Worm (Caenorhabditis elegans) whole organism, L1 larva: Measurements from ENCODE around the gene snpn-1.

Experiments used
- F16B12.6 ChIP-seq: fragments of 150-350 bp; optimal IDR thresholded peaks from 2 replicates; lab custom pipeline; 2014; ENCODE audit warnings: missing biosample characterization, missing genetic modification characterization
- Y116A8C.19 ChIP-seq: sonication (generic microtip); optimal IDR thresholded peaks from 2 replicates; lab custom pipeline; 2016; ENCODE audit warnings: missing compliant biosample characterization, missing genetic modification characterization, borderline replicate concordance
- aly-2 ChIP-seq: fragments of 150-350 bp; optimal IDR thresholded peaks from 2 replicates; lab custom pipeline; 2014; ENCODE audit warnings: missing biosample characterization, missing genetic modification characterization
- blmp-1 ChIP-seq: fragments of 150-350 bp; optimal IDR thresholded peaks from 2 replicates; lab custom pipeline; 2014; ENCODE audit warnings: missing biosample characterization, missing genetic modification characterization
- ceh-8 ChIP-seq: fragments of 200-800 bp; sonication (Bioruptor generic); optimal IDR thresholded peaks from 2 replicates; lab custom pipeline; 2018; ENCODE audit warnings: mild to moderate bottlenecking, missing genetic modification characterization, moderate library complexity, missing compliant biosample characterization
- ceh-82 ChIP-seq, 3 experiments: fragments of 150-350 bp in 1 of 3; sonication (generic microtip) in 2 of 3; optimal IDR thresholded peaks; 2 replicates each; lab custom pipeline; 2014 to 2017; ENCODE audit warnings: missing biosample characterization in 3 of 3, missing genetic modification characterization in 3 of 3
- dsc-1 ChIP-seq: sonication (generic microtip); optimal IDR thresholded peaks from 2 replicates; lab custom pipeline; 2016; ENCODE audit warnings: mild to moderate bottlenecking, missing genetic modification characterization, missing compliant biosample characterization
- efl-1 ChIP-seq, 4 experiments: fragments of 150-350 bp; optimal IDR thresholded peaks in 3 of 4; peaks in 1 of 4; 1 replicate in 1 of 4; 2 replicates in 3 of 4; lab custom pipeline; 2014; ENCODE audit warnings: missing biosample characterization in 2 of 4, missing genetic modification characterization in 2 of 4, missing genetic modification reagents in 2 of 4
- egl-27 ChIP-seq, 2 experiments: fragments of 150-350 bp in 1 of 2; sonication (generic microtip); optimal IDR thresholded peaks; 3 replicates each; lab custom pipeline; 2017 to 2018; ENCODE audit warnings: missing biosample characterization in 2 of 2, missing genetic modification characterization in 2 of 2, missing genetic modification reagents in 2 of 2
- elt-2 ChIP-seq: sonication (generic microtip); optimal IDR thresholded peaks from 2 replicates; lab custom pipeline; 2016; ENCODE audit warnings: missing genetic modification characterization, mild to moderate bottlenecking, inconsistent platforms, missing compliant biosample characterization, missing genetic modification reagents
- elt-3 ChIP-seq, 6 experiments: fragments of 150-350 bp in 1 of 6; sonication (generic microtip); optimal IDR thresholded peaks; 2 replicates each; lab custom pipeline; 2017 to 2018; ENCODE audit warnings: missing biosample characterization in 6 of 6, missing genetic modification characterization in 6 of 6, inconsistent platforms in 1 of 6
- ets-5 ChIP-seq: fragments of 200-800 bp; sonication (Bioruptor generic); IDR thresholded peaks from 2 replicates; pipeline ENCODE4 v1.3.6; 2022; ENCODE audit warnings: missing genetic modification characterization, missing compliant biosample characterization
- fkh-10 ChIP-seq: sonication (generic microtip); optimal IDR thresholded peaks from 2 replicates; lab custom pipeline; 2017; ENCODE audit warnings: missing biosample characterization, missing genetic modification reagents, missing genetic modification characterization
- fkh-4 ChIP-seq: sonication (generic microtip); optimal IDR thresholded peaks from 2 replicates; lab custom pipeline; 2016; ENCODE audit warnings: missing compliant biosample characterization, missing genetic modification characterization, borderline replicate concordance
- fkh-8 ChIP-seq: sonication (generic microtip); optimal IDR thresholded peaks from 2 replicates; lab custom pipeline; 2016; ENCODE audit warnings: mild to moderate bottlenecking, missing genetic modification characterization, missing compliant biosample characterization
- fos-1 ChIP-seq: fragments of 150-350 bp; optimal IDR thresholded peaks from 2 replicates; lab custom pipeline; 2014; ENCODE audit warnings: missing biosample characterization, missing genetic modification characterization
- grh-1 ChIP-seq: fragments of 200-800 bp; sonication (Bioruptor generic); IDR thresholded peaks from 2 replicates; pipeline ENCODE4 v1.3.6; 2022; ENCODE audit warnings: missing genetic modification reagents, missing genetic modification characterization, missing compliant biosample characterization
- hlh-17 ChIP-seq: fragments of 200-800 bp; sonication (Bioruptor generic); optimal IDR thresholded peaks from 2 replicates; lab custom pipeline; 2018; ENCODE audit warnings: missing genetic modification characterization, mild to moderate bottlenecking, missing compliant biosample characterization, moderate library complexity, borderline replicate concordance
- jun-1 ChIP-seq: fragments of 150-350 bp; optimal IDR thresholded peaks from 2 replicates; lab custom pipeline; 2014; ENCODE audit warnings: missing biosample characterization, missing genetic modification reagents, missing genetic modification characterization
- lin-13 ChIP-seq: fragments of 150-350 bp; optimal IDR thresholded peaks from 2 replicates; lab custom pipeline; 2014; ENCODE audit warnings: missing biosample characterization, missing genetic modification reagents, missing genetic modification characterization
- lin-14 ChIP-seq: fragments of 200-800 bp; sonication (Bioruptor generic); optimal IDR thresholded peaks from 2 replicates; lab custom pipeline; 2018; ENCODE audit warnings: mild to moderate bottlenecking, missing genetic modification characterization, moderate library complexity, missing compliant biosample characterization
- lin-15B ChIP-seq: fragments of 150-350 bp; sonication (generic microtip); optimal IDR thresholded peaks from 3 replicates; lab custom pipeline; 2014; ENCODE audit warnings: missing biosample characterization, missing genetic modification characterization
- lin-39 ChIP-seq: fragments of 150-350 bp; optimal IDR thresholded peaks from 2 replicates; lab custom pipeline; 2014; ENCODE audit warnings: missing biosample characterization, missing genetic modification reagents, missing genetic modification characterization
- lsy-2 ChIP-seq, 2 experiments: fragments of 150-350 bp; optimal IDR thresholded peaks; 2 replicates each; lab custom pipeline; 2014; ENCODE audit warnings: missing biosample characterization in 2 of 2, missing genetic modification characterization in 2 of 2
- mep-1 ChIP-seq: fragments of 150-350 bp; optimal IDR thresholded peaks from 2 replicates; lab custom pipeline; 2014; ENCODE audit warnings: missing biosample characterization, missing genetic modification characterization
- nhr-12 ChIP-seq: sonication (generic microtip); optimal IDR thresholded peaks from 2 replicates; lab custom pipeline; 2017; ENCODE audit warnings: missing biosample characterization, missing genetic modification characterization
- nhr-19 ChIP-seq: fragments of 200-800 bp; sonication (Bioruptor generic); conservative IDR thresholded peaks from 2 replicates; pipeline ENCODE4 v1.3.6; 2022; ENCODE audit warnings: missing genetic modification characterization, missing compliant biosample characterization
- nhr-20 ChIP-seq: sonication (generic microtip); optimal IDR thresholded peaks from 2 replicates; lab custom pipeline; 2016; ENCODE audit warnings: mild to moderate bottlenecking, missing genetic modification characterization, missing compliant biosample characterization
- nhr-47 ChIP-seq: sonication (generic microtip); optimal IDR thresholded peaks from 2 replicates; lab custom pipeline; 2016; ENCODE audit warnings: mild to moderate bottlenecking, missing genetic modification characterization, moderate library complexity, missing compliant biosample characterization
- nhr-71 ChIP-seq: sonication (generic microtip); optimal IDR thresholded peaks from 2 replicates; lab custom pipeline; 2016; ENCODE audit warnings: mild to moderate bottlenecking, missing genetic modification characterization, moderate library complexity, missing compliant biosample characterization
- nhr-77 ChIP-seq: fragments of 150-350 bp; optimal IDR thresholded peaks from 2 replicates; lab custom pipeline; 2014; ENCODE audit warnings: missing biosample characterization, missing genetic modification characterization
- nhr-85 ChIP-seq: sonication (generic microtip); peaks from one replicate; lab custom pipeline; 2016; ENCODE audit warnings: missing genetic modification characterization, inconsistent platforms, missing compliant biosample characterization
- pax-3 ChIP-seq: fragments of 200-800 bp; sonication (Bioruptor generic); optimal IDR thresholded peaks from 2 replicates; lab custom pipeline; 2018; ENCODE audit warnings: mild to moderate bottlenecking, missing genetic modification characterization, moderate library complexity, missing compliant biosample characterization
- rnt-1 ChIP-seq: sonication (generic microtip); optimal IDR thresholded peaks from 2 replicates; lab custom pipeline; 2016; ENCODE audit warnings: mild to moderate bottlenecking, missing genetic modification characterization, moderate library complexity, missing compliant biosample characterization
- snu-23 ChIP-seq: sonication (generic microtip); optimal IDR thresholded peaks from 2 replicates; lab custom pipeline; 2016; ENCODE audit warnings: missing genetic modification characterization, missing compliant biosample characterization
- sox-4 ChIP-seq: sonication (generic microtip); optimal IDR thresholded peaks from 2 replicates; lab custom pipeline; 2016; ENCODE audit warnings: missing genetic modification characterization, missing compliant biosample characterization
- swsn-7 ChIP-seq: sonication (generic microtip); optimal IDR thresholded peaks from 2 replicates; lab custom pipeline; 2016; ENCODE audit warnings: missing genetic modification characterization, missing compliant biosample characterization
- tlp-1 ChIP-seq: fragments of 150-350 bp; optimal IDR thresholded peaks from 2 replicates; lab custom pipeline; 2014; ENCODE audit warnings: missing biosample characterization, missing genetic modification characterization
- unc-130 ChIP-seq: fragments of 150-350 bp; optimal IDR thresholded peaks from 2 replicates; lab custom pipeline; 2017; ENCODE audit warnings: missing biosample characterization, missing genetic modification characterization, inconsistent platforms
- unc-86 ChIP-seq: sonication (generic microtip); optimal IDR thresholded peaks from 2 replicates; lab custom pipeline; 2016; ENCODE audit warnings: missing genetic modification characterization, missing compliant biosample characterization
- unc-98 ChIP-seq: fragments of 200-800 bp; sonication (Bioruptor generic); IDR thresholded peaks from 2 replicates; pipeline ENCODE4 v1.3.6; 2022; ENCODE audit warnings: missing genetic modification characterization, missing compliant biosample characterization
- vab-15 ChIP-seq: sonication (generic microtip); optimal IDR thresholded peaks from 2 replicates; lab custom pipeline; 2017; ENCODE audit warnings: missing genotype, mild to moderate bottlenecking, missing genetic modification characterization, missing compliant biosample characterization
- xbp-1 ChIP-seq: sonication (generic microtip); optimal IDR thresholded peaks from 2 replicates; lab custom pipeline; 2016; ENCODE audit warnings: missing genetic modification characterization, missing compliant biosample characterization
- zip-4 ChIP-seq: fragments of 200-800 bp; sonication (Bioruptor generic); optimal IDR thresholded peaks from 2 replicates; lab custom pipeline; 2018; ENCODE audit warnings: mild to moderate bottlenecking, missing genetic modification characterization, moderate library complexity, missing compliant biosample characterization
- ztf-11 ChIP-seq, 2 experiments: sonication (generic microtip); optimal IDR thresholded peaks; 2 replicates each; lab custom pipeline; 2016 to 2017; ENCODE audit warnings: missing genetic modification characterization in 2 of 2, missing biosample characterization in 1 of 2, missing compliant biosample characterization in 1 of 2

The snpn-1 gene

DNA sequence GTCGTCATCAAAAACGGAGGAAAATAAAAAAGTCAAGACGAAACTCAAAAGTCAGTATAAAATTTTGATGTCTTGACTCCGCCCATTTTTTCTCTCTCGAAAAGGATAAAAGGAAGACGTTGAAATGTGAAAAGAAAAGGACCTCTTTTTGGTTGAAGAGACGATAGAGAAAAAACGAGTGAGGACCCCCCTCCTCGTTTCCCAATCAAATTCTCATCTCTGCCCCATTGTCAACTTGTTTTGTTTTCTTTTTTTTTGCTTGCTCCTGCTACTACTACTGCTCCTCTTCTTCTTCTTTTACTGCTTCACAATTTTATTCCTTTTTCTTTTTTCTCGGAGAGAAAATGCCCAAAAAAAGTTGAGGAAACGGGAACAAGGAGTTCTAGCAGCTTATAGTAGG, 47.0 kb upstream of the snpn-1 start:
- no peak for TF ChIP-seq efl-1 (optimal IDR thresholded peaks at IDR 0.05; lab: Kevin White, UChicago)
- peak in 1 of 2 experiments; percentile 72 for TF ChIP-seq efl-1 (GFP tag; optimal IDR thresholded peaks at IDR 0.05 in 1 of 2; lab: Kevin White, UChicago)
- TF ChIP-seq lsy-2 (tag; optimal IDR thresholded peaks at IDR 0.05; lab: Kevin White, UChicago): peak; percentile 29
- no peak for TF ChIP-seq swsn-7 (tag; lab: Kevin White, UChicago)
- no peak for TF ChIP-seq nhr-77 (tag; lab: Kevin White, UChicago)
- no peak for TF ChIP-seq elt-2 (tag; lab: Kevin White, UChicago)
- TF ChIP-seq pax-3 (tag; lab: Kevin White, UChicago): no peak
- TF ChIP-seq sox-4 (tag; lab: Kevin White, UChicago): no peak
- no peak for TF ChIP-seq rnt-1 (tag; lab: Kevin White, UChicago)
- TF ChIP-seq tlp-1 (tag; lab: Kevin White, UChicago): no peak
- no peak for TF ChIP-seq unc-98 (GFP tag; lab: Robert Waterston, UW)
- TF ChIP-seq nhr-12 (tag; lab: Kevin White, UChicago): no peak
- peak; percentile 89 for TF ChIP-seq lin-14 (GFP tag; lab: Kevin White, UChicago)
- no peak for TF ChIP-seq lin-39
- TF ChIP-seq nhr-71: peak; percentile 4
- no peak for TF ChIP-seq unc-86 (tag; lab: Kevin White, UChicago)
- TF ChIP-seq fkh-8 (tag; lab: Kevin White, UChicago): no peak
- TF ChIP-seq blmp-1 (tag; lab: Kevin White, UChicago): no peak
- TF ChIP-seq fos-1 (tag; lab: Kevin White, UChicago): no peak
- TF ChIP-seq jun-1 (tag; lab: Kevin White, UChicago): no peak
- peak; percentile 95 for TF ChIP-seq fkh-10
- TF ChIP-seq unc-130 (tag; lab: Kevin White, UChicago): no peak
- no peak for TF ChIP-seq ztf-11 (tag; optimal IDR thresholded peaks at IDR 0.05; lab: Kevin White, UChicago)
- TF ChIP-seq ceh-82 (tag; optimal IDR thresholded peaks at IDR 0.05; lab: Kevin White, UChicago): peak in 2 of 3 experiments; percentile 25 to 51
- no peak for TF ChIP-seq fkh-4
- TF ChIP-seq F16B12.6 (tag; lab: Kevin White, UChicago): no peak
- no peak for TF ChIP-seq lin-13
- no peak for TF ChIP-seq ceh-8
- TF ChIP-seq Y116A8C.19 (tag; lab: Kevin White, UChicago): no peak
- TF ChIP-seq dsc-1 (tag; lab: Kevin White, UChicago): no peak
- TF ChIP-seq snu-23 (GFP tag; lab: Kevin White, UChicago): peak; percentile 39
- TF ChIP-seq nhr-47 (tag; lab: Kevin White, UChicago): peak; percentile 20
- TF ChIP-seq vab-15 (tag; lab: Kevin White, UChicago): no peak
- no peak for TF ChIP-seq lin-15B (tag; lab: Kevin White, UChicago)
- no peak for TF ChIP-seq ets-5
- no peak for TF ChIP-seq grh-1 (GFP tag; lab: Robert Waterston, UW)
- TF ChIP-seq hlh-17: no peak
- TF ChIP-seq xbp-1 (tag; lab: Kevin White, UChicago): no peak

DNA sequence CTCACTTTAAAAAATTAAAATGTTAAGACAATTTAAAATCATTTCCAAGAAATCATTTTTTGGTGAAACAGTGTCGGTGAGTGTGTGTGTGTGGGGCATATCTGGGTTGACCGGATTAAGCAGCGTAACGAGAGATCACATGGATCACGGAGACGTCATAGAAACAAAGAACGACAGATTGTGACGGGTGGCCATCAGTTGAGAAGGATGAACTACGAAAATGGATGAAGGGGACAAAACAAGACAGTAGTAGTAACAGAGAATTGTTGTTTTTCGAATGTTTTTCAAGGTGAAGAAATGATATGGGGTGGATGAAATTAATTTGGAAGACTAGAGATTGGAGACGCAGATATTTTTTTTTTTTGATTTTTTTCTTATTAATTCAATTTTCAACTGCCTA, 45.7 kb upstream of the snpn-1 start:
- TF ChIP-seq nhr-71: peak; percentile 2
- TF ChIP-seq lin-14 (GFP tag; lab: Kevin White, UChicago): peak; percentile 55
- TF ChIP-seq nhr-19 (GFP tag; lab: Robert Waterston, UW): no peak
- no peak for TF ChIP-seq egl-27 (tag; optimal IDR thresholded peaks at IDR 0.05; lab: Kevin White, UChicago)
- TF ChIP-seq blmp-1 (tag; lab: Kevin White, UChicago): peak; percentile 77
- no peak for TF ChIP-seq aly-2 (tag; lab: Kevin White, UChicago)
- peak; percentile 25 for TF ChIP-seq snu-23 (GFP tag; lab: Kevin White, UChicago)
- TF ChIP-seq zip-4 (GFP tag; lab: Kevin White, UChicago): no peak
- no peak for TF ChIP-seq lin-15B (tag; lab: Kevin White, UChicago)
- peak; percentile 30 for TF ChIP-seq nhr-20 (tag; lab: Kevin White, UChicago)
- TF ChIP-seq mep-1 (tag; lab: Kevin White, UChicago): peak; percentile 37
- TF ChIP-seq elt-3 (tag; optimal IDR thresholded peaks at IDR 0.05; lab: Kevin White, UChicago): peak in 2 of 6 experiments; percentile 23 to 46
- peak; percentile 81 for TF ChIP-seq nhr-85 (tag; lab: Kevin White, UChicago)
